Fruit fly (Drosophila melanogaster) whole organism, adult: Measurements from ENCODE around the gene CG6015.

Experiments
- CG12768 ChIP-seq: fragments of 200-800 bp; sonication (Bioruptor generic); optimal IDR thresholded peaks from 2 replicates; lab custom pipeline; 2017; ENCODE audit warnings: missing biosample characterization, missing genetic modification characterization, mild to moderate bottlenecking, moderate library complexity, missing genetic modification reagents
- CG14711 ChIP-seq: fragments of 200-800 bp; sonication (Bioruptor generic); optimal IDR thresholded peaks from 2 replicates; lab custom pipeline; 2018; ENCODE audit warnings: missing biosample characterization, mild to moderate bottlenecking, missing genetic modification characterization, moderate library complexity
- CG1620 ChIP-seq: fragments of 200-800 bp; sonication (Bioruptor generic); optimal IDR thresholded peaks from 2 replicates; lab custom pipeline; 2016; ENCODE audit warnings: missing biosample characterization, missing genetic modification characterization
- CG33017 ChIP-seq: fragments of 200-800 bp; sonication (Bioruptor generic); optimal IDR thresholded peaks from 2 replicates; lab custom pipeline; 2018; ENCODE audit warnings: missing biosample characterization, mild to moderate bottlenecking, missing genetic modification characterization, moderate library complexity
- CG5204 ChIP-seq: fragments of 200-800 bp; sonication (Bioruptor generic); optimal IDR thresholded peaks from 2 replicates; lab custom pipeline; 2016; ENCODE audit warnings: missing biosample characterization, missing genetic modification characterization
- CG7101 ChIP-seq: fragments of 200-800 bp; sonication (Bioruptor generic); optimal IDR thresholded peaks from 2 replicates; lab custom pipeline; 2018; ENCODE audit warnings: missing biosample characterization, mild to moderate bottlenecking, missing genetic modification characterization, moderate library complexity
- Crg-1 ChIP-seq: fragments of 200-800 bp; sonication (Bioruptor generic); optimal IDR thresholded peaks from 2 replicates; lab custom pipeline; 2016; ENCODE audit warnings: missing biosample characterization, missing genetic modification characterization
- Hr96 ChIP-seq: fragments of 200-800 bp; sonication (Bioruptor generic); optimal IDR thresholded peaks from 2 replicates; lab custom pipeline; 2016; ENCODE audit warnings: missing biosample characterization, missing genetic modification characterization
- kay ChIP-seq: fragments of 200-800 bp; sonication (Bioruptor generic); peaks from one replicate; lab custom pipeline; 2016; ENCODE audit warnings: missing biosample characterization, missing genetic modification characterization, borderline replicate concordance
- ovo ChIP-seq: fragments of 200-800 bp; sonication (Bioruptor generic); optimal IDR thresholded peaks from 2 replicates; lab custom pipeline; 2016; ENCODE audit warnings: missing biosample characterization, missing genetic modification characterization
- pad ChIP-seq: fragments of 200-800 bp; sonication (Bioruptor generic); optimal IDR thresholded peaks from 3 replicates; lab custom pipeline; 2017; ENCODE audit warnings: missing biosample characterization, missing genetic modification characterization, mild to moderate bottlenecking, moderate library complexity, missing genetic modification reagents

DNA sequence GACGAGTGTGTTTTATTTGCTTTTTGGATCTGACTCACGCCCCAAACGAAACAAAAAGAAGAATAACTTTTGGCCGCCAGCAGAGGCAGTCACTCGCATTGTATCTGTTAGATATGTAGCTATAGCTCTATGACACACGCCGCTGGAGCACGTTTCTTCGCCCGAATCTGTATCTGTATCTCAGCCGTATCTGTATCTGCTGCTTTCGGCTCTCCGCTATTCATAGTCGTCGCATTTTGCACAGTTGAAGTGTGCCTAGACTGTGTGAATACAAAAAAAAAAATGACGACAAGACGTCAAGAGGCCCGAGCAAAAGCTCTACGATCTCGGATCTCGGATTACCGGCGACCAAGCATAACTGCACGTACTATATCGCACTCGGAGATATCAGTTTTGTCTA is 12.6 kb upstream of the CG6015 start:
- TF ChIP-seq CG14711 (tag; lab: Kevin White, UChicago), result no peak
- no peak for TF ChIP-seq ovo (GFP tag; lab: Kevin White, UChicago)
- TF ChIP-seq Hr96, result no peak
- TF ChIP-seq CG1620 (GFP tag; lab: Kevin White, UChicago), result no peak
- TF ChIP-seq Crg-1, result no peak
- no peak for TF ChIP-seq CG12768 (GFP tag; lab: Kevin White, UChicago)
- no peak for TF ChIP-seq pad (GFP tag; lab: Kevin White, UChicago)
- TF ChIP-seq CG5204 (GFP tag; lab: Kevin White, UChicago), result no peak
- TF ChIP-seq kay, result no peak
- no peak for TF ChIP-seq CG33017 (tag; lab: Kevin White, UChicago)
- TF ChIP-seq CG7101 (tag; lab: Kevin White, UChicago), result no peak
